Worm (Caenorhabditis elegans) whole organism, late embryonic: ENCODE results near the gene ads-1.

Experiments
- C08G9.2 ChIP-seq: sonication (generic microtip); optimal IDR thresholded peaks from 2 replicates; lab custom pipeline; 2016; ENCODE audit warnings: mild to moderate bottlenecking, missing genetic modification characterization, moderate library complexity, missing compliant biosample characterization
- C38D4.7 ChIP-seq: fragments of 200-800 bp; sonication (Bioruptor generic); optimal IDR thresholded peaks from 2 replicates; lab custom pipeline; 2018; ENCODE audit warnings: mild to moderate bottlenecking, missing genetic modification characterization, moderate library complexity, missing compliant biosample characterization
- K09A11.1 ChIP-seq: sonication (generic microtip); optimal IDR thresholded peaks from 2 replicates; lab custom pipeline; 2017; ENCODE audit warnings: antibody characterized with exemption, mild to moderate bottlenecking, missing genetic modification characterization, missing compliant biosample characterization; ENCODE audit not compliant: insufficient read depth
- T23F11.4 ChIP-seq: fragments of 200-800 bp; sonication (Bioruptor generic); optimal IDR thresholded peaks from 2 replicates; lab custom pipeline; 2018; ENCODE audit warnings: mild to moderate bottlenecking, missing genetic modification characterization, missing compliant biosample characterization
- Y22D7AL.16 ChIP-seq: sonication (generic microtip); optimal IDR thresholded peaks from 2 replicates; lab custom pipeline; 2016; ENCODE audit warnings: missing genetic modification characterization, missing compliant biosample characterization
- ama-1 ChIP-seq: fragments of 150-350 bp; optimal IDR thresholded peaks from 2 replicates; lab custom pipeline; 2014
- ceh-34 ChIP-seq: sonication (generic microtip); optimal IDR thresholded peaks from 2 replicates; lab custom pipeline; 2016; ENCODE audit warnings: mild to moderate bottlenecking, missing genetic modification characterization, missing compliant biosample characterization
- ceh-48 ChIP-seq: sonication (generic microtip); optimal IDR thresholded peaks from 2 replicates; lab custom pipeline; 2016; ENCODE audit warnings: missing genetic modification characterization, inconsistent platforms, missing compliant biosample characterization
- ceh-6 ChIP-seq: fragments of 200-800 bp; sonication (Bioruptor generic); optimal IDR thresholded peaks from 2 replicates; lab custom pipeline; 2018; ENCODE audit warnings: mild to moderate bottlenecking, missing genetic modification characterization, missing compliant biosample characterization
- ceh-9 ChIP-seq: sonication (generic microtip); optimal IDR thresholded peaks from 2 replicates; lab custom pipeline; 2016; ENCODE audit warnings: mild to moderate bottlenecking, missing genetic modification characterization, inconsistent platforms, missing compliant biosample characterization
- dmd-4 ChIP-seq: sonication (generic microtip); optimal IDR thresholded peaks from 2 replicates; lab custom pipeline; 2016; ENCODE audit warnings: borderline replicate concordance, missing genetic modification characterization, missing compliant biosample characterization
- elt-2 ChIP-seq: sonication (generic microtip); optimal IDR thresholded peaks from 2 replicates; lab custom pipeline; 2016; ENCODE audit warnings: missing genetic modification reagents, missing genetic modification characterization, missing compliant biosample characterization
- elt-4 ChIP-seq: sonication (generic microtip); optimal IDR thresholded peaks from 2 replicates; lab custom pipeline; 2016; ENCODE audit warnings: missing genetic modification characterization, missing compliant biosample characterization
- fkh-6 ChIP-seq: sonication (generic microtip); optimal IDR thresholded peaks from 2 replicates; lab custom pipeline; 2016; ENCODE audit warnings: missing genetic modification characterization, missing compliant biosample characterization
- hlh-13 ChIP-seq: fragments of 200-800 bp; sonication (Bioruptor generic); optimal IDR thresholded peaks from 2 replicates; lab custom pipeline; 2018; ENCODE audit warnings: mild to moderate bottlenecking, missing genetic modification characterization, missing compliant biosample characterization
- hlh-15 ChIP-seq: sonication (generic microtip); optimal IDR thresholded peaks from 2 replicates; lab custom pipeline; 2016; ENCODE audit warnings: missing genetic modification characterization, missing compliant biosample characterization
- hlh-30 ChIP-seq: sonication (generic microtip); optimal IDR thresholded peaks from 2 replicates; lab custom pipeline; 2017; ENCODE audit warnings: antibody characterized with exemption, missing genetic modification characterization, missing compliant biosample characterization; ENCODE audit not compliant: insufficient read depth
- hlh-8 ChIP-seq: sonication (generic microtip); optimal IDR thresholded peaks from 2 replicates; lab custom pipeline; 2016; ENCODE audit warnings: missing genotype, missing genetic modification characterization, missing compliant biosample characterization
- lim-6 ChIP-seq: sonication (generic microtip); optimal IDR thresholded peaks from 2 replicates; lab custom pipeline; 2016; ENCODE audit warnings: missing genetic modification characterization, missing compliant biosample characterization
- madf-2 ChIP-seq: sonication (generic microtip); optimal IDR thresholded peaks from 2 replicates; lab custom pipeline; 2017; ENCODE audit warnings: missing genetic modification characterization, missing compliant biosample characterization
- nfya-1 ChIP-seq: sonication (generic microtip); optimal IDR thresholded peaks from 2 replicates; lab custom pipeline; 2017; ENCODE audit warnings: missing genetic modification characterization, mild to moderate bottlenecking, missing compliant biosample characterization, antibody characterized with exemption, moderate library complexity
- nhr-11 ChIP-seq: fragments of 150-350 bp; optimal IDR thresholded peaks from 2 replicates; lab custom pipeline; 2014; ENCODE audit warnings: missing biosample characterization, missing genetic modification characterization
- nhr-232 ChIP-seq: sonication (generic microtip); optimal IDR thresholded peaks from 2 replicates; lab custom pipeline; 2016; ENCODE audit warnings: missing genetic modification characterization, missing compliant biosample characterization
- npax-4 ChIP-seq: sonication (generic microtip); optimal IDR thresholded peaks from 2 replicates; lab custom pipeline; 2016; ENCODE audit warnings: missing genetic modification characterization, missing compliant biosample characterization
- pha-4 ChIP-seq: fragments of 150-350 bp; optimal IDR thresholded peaks from 2 replicates; lab custom pipeline; 2018; ENCODE audit warnings: missing biosample characterization, missing genetic modification reagents, missing genetic modification characterization
- pros-1 ChIP-seq: fragments of 150-350 bp; optimal IDR thresholded peaks from 2 replicates; lab custom pipeline; 2014; ENCODE audit warnings: missing biosample characterization, missing genetic modification reagents, missing genetic modification characterization
- rnt-1 ChIP-seq: sonication (generic microtip); optimal IDR thresholded peaks from 2 replicates; lab custom pipeline; 2016; ENCODE audit warnings: missing genetic modification characterization, missing compliant biosample characterization
- sdc-2 ChIP-seq: sonication (generic microtip); optimal IDR thresholded peaks from 2 replicates; lab custom pipeline; 2016; ENCODE audit warnings: missing genotype, missing genetic modification characterization, missing compliant biosample characterization
- sox-4 ChIP-seq: sonication (generic microtip); optimal IDR thresholded peaks from 2 replicates; lab custom pipeline; 2017; ENCODE audit warnings: mild to moderate bottlenecking, missing genetic modification characterization, inconsistent platforms, missing compliant biosample characterization
- tbx-7 ChIP-seq: sonication (generic microtip); optimal IDR thresholded peaks from 2 replicates; lab custom pipeline; 2016; ENCODE audit warnings: missing genotype, missing genetic modification characterization, missing compliant biosample characterization
- ttx-3 ChIP-seq: sonication (generic microtip); optimal IDR thresholded peaks from 2 replicates; lab custom pipeline; 2016; ENCODE audit warnings: missing genetic modification reagents, missing genetic modification characterization, missing compliant biosample characterization
- zip-5 ChIP-seq: sonication (generic microtip); optimal IDR thresholded peaks from 2 replicates; lab custom pipeline; 2016; ENCODE audit warnings: missing genetic modification characterization, missing compliant biosample characterization

ads-1 gene

DNA sequence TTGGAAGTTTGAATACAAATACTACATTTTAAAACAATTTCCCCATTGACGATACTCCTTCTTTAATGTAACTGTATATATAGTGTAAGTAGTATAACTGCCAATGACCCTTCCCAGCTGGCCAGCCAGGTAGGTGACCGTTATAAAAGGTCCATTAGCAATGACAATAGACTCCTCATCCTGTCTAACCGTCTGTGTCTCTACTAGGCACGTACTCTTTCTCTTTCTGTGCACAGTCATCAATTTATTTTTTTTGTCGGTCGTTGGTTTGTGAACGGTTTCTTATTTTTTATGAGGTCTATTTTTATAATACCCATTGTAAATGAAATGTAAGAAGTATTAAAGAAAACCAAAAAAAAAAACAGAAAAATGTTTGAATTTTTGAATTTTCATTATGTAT lies 6.2 kb upstream of the ads-1 start:
- no peak for TF ChIP-seq ceh-6 (GFP tag; lab: Kevin White, UChicago)
- TF ChIP-seq, all 69 proteins: peak for 0

DNA sequence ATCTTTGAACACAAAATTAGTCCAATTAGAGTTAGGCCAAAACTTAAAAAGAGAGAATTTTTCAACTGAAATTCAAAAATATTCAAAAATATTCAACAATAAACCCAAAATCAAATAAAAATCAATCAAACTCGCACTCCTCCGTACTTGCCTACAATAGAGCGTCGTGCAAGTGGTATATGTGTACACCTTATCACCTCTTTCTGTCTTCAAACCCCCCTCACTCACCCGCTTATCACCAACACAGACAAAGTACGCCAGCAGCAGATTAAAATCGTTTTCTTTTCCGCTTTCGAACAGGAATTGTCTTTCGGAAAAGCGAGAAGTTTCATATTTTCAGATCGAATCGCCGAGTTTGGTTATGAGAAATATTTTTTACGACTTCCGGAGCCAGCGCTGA lies 864 bp upstream of the ads-1 start:
- TF ChIP-seq elt-2 (tag; lab: Kevin White, UChicago) (peak; percentile 61), ceh-9 (tag; lab: Kevin White, UChicago) (no peak)

DNA sequence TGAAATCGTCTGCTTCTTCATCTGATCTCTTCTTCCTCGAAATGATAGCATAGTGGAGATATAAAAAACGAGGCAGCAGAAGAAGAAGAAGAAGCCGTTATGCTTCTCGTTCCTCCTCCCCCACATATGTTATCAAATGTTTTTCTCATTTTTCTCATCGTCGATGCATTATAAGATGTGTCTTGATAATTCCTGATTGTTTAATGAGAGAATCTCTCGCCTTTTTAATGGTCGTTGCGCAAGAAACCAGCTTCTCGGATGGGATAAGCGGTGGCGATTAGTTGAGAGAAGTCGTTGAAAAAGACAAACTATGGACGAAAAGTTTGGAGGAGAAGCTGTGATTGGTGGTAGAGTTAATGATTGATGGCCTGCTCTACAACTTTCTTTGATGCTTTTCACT lies 3.8 kb downstream of the ads-1 start, which contains the start of gene Y50D7A.13:
Gene Y50D7A.13 (minus strand): TSS at position 101 of the 400 bp plus-strand sequence.
- no peak for TF ChIP-seq tbx-7
- no peak for TF ChIP-seq K09A11.1 (tag; lab: Kevin White, UChicago)
- no peak for TF ChIP-seq hlh-30 (tag; lab: Kevin White, UChicago)
- TF ChIP-seq T23F11.4 (GFP tag; lab: Kevin White, UChicago): no peak

DNA sequence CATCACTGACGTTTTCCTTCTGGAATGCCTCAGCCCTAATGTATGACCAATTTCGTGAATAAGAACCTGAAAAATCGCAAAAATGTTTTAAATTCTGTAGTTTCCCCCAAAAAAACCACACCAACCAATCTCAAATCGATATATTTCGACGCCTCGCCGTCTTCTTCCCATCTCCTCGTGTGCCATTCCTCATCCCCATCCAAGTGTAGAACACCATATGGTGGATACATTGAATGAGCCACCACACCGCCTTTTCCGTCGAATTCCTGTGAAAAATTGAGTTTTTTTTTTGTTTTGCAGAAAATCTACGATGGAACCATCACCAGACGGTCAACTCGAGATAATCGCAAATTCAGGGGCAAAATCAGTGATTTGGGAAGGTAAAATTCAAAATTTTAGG lies 6.0 kb downstream of the ads-1 start, which contains the start of gene Y50D7A.1:
Gene Y50D7A.1 (plus strand): TSS at position 301 of the 400 bp plus-strand sequence.
- TF ChIP-seq rnt-1 (tag; lab: Kevin White, UChicago): no peak

DNA sequence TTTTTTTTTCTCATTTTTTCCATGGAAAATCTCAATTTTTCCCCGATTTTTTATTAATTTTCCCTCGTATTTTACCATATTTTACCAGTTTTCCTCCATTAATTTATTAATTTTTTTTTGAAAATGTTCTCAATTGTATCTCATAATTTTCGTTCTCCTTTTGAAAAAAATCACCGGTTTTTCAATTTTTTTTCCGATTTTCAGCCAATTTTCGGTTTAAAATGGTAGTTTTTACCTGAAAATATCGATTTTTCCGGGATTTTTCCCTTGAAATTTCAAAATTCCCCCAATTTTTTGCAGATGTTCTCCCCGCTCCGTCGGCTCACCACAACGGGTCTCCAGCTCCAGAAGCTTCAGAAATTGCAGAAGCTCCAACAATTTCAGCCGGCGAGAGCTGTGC lies 14.5 kb downstream of the ads-1 start, which contains the start of gene taco-1:
Gene taco-1 (plus strand): TSS at position 301 of the 400 bp plus-strand sequence.
- TF ChIP-seq hlh-13 (GFP tag; lab: Kevin White, UChicago) (no peak), C38D4.7 (GFP tag; lab: Kevin White, UChicago) (no peak), nhr-232 (tag; lab: Kevin White, UChicago) (no peak), fkh-6 (tag; lab: Kevin White, UChicago) (no peak), elt-4 (tag; lab: Kevin White, UChicago) (no peak), zip-5 (no peak), hlh-30 (tag; lab: Kevin White, UChicago) (no peak), pha-4 (tag; lab: Kevin White, UChicago) (no peak), nhr-11 (tag; lab: Kevin White, UChicago) (no peak), sox-4 (no peak), rnt-1 (tag; lab: Kevin White, UChicago) (no peak)
- TF ChIP-seq, all 69 proteins: peak for 0

DNA sequence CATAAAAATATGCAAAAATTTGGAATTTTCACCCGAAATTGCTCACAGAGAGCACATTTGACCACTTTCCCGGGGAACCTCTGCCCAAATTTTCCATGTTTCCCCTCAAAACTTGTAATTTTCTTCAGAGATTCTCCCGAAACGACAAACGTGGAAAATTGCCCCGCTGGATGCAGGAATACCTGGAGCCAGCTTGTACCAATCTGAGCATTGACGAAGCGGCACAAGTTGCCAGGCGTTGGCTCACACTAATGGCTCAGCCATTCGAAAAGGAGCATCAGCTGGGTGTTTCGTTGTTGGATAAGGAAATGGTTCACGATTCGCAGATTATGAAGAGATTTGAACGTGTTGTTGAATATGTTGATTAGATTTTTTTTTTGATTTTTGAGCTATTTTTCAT lies 15.8 kb downstream of the ads-1 start:
- TF ChIP-seq hlh-8 (tag; lab: Kevin White, UChicago) (no peak), dmd-4 (tag; lab: Kevin White, UChicago) (no peak), pha-4 (tag; lab: Kevin White, UChicago) (no peak), ceh-48 (no peak), nfya-1 (tag; lab: Kevin White, UChicago) (no peak), ttx-3 (tag; lab: Kevin White, UChicago) (no peak), nhr-11 (tag; lab: Kevin White, UChicago) (no peak), ama-1 (no peak)

DNA sequence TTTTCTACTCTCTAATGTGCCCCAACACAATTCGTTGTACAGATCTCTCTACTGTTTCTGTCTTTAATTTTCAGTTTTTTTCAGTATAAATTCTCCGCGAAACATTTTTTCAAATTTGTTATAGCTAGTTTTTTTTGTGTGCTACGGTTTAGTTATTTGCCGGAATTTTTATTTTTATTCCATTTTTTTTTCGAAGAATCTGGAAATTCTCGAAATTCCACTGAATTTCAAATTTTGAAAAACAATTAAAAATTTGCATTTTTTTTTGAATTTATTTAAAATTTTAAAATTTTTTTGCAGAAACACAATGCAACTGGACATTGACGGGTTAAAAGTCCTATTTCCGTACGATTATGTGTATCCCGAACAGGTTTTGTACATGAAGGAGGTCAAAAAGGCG lies 33.6 kb downstream of the ads-1 start, which contains the start of gene xpd-1:
Gene xpd-1 (plus strand): TSS at position 301 of the 400 bp plus-strand sequence.
- TF ChIP-seq madf-2 (tag; lab: Kevin White, UChicago): no peak
- no peak for TF ChIP-seq ceh-34
- TF ChIP-seq Y22D7AL.16 (tag; lab: Kevin White, UChicago): no peak
- no peak for TF ChIP-seq tbx-7
- TF ChIP-seq pha-4 (tag; lab: Kevin White, UChicago): no peak
- TF ChIP-seq hlh-15 (tag; lab: Kevin White, UChicago): no peak
- no peak for TF ChIP-seq pros-1 (tag; lab: Kevin White, UChicago)
- TF ChIP-seq C08G9.2 (tag; lab: Kevin White, UChicago): no peak
- no peak for TF ChIP-seq hlh-8 (tag; lab: Kevin White, UChicago)
- no peak for TF ChIP-seq npax-4 (tag; lab: Kevin White, UChicago)
- no peak for TF ChIP-seq K09A11.1 (tag; lab: Kevin White, UChicago)
- no peak for TF ChIP-seq sdc-2
- TF ChIP-seq lim-6 (tag; lab: Kevin White, UChicago): no peak
- no peak for TF ChIP-seq ceh-48
- TF ChIP-seq C38D4.7 (GFP tag; lab: Kevin White, UChicago): no peak
